Worm (Caenorhabditis elegans): ENCODE measurements around the gene ZK470.6.
A peak's percentile ranks its signal among the peaks of the same experiment; 100 is the strongest.

ZK470.6 gene

ce11 chrX:4193080-4193479, 15.8 kb upstream of the ZK470.6 start (continued):
- TF ChIP-seq gei-17 (GFP tag; optimal IDR thresholded peaks at IDR 0.05) (peak; percentile 23), mxl-1 (tag; optimal IDR thresholded peaks at IDR 0.05) (no peak), ztf-26 (tag; optimal IDR thresholded peaks at IDR 0.05) (peak; percentile 11), ztf-22 (GFP tag; optimal IDR thresholded peaks at IDR 0.05) (no peak), C06A6.2 (GFP tag; conservative IDR thresholded peaks at IDR 0.05) (no peak), Y56A3A.18 (GFP tag; IDR thresholded peaks at IDR 0.05) (peak; percentile 75; the same call in 1 of the 2 replicates), hmg-1.2 (GFP tag; IDR thresholded peaks at IDR 0.05) (no peak), dpl-1 (GFP tag; optimal IDR thresholded peaks at IDR 0.05) (no peak), zim-3 (tag; optimal IDR thresholded peaks at IDR 0.05) (peak; percentile 42), chd-7 (tag; optimal IDR thresholded peaks at IDR 0.05) (peak; percentile 15), F22D6.2 (tag; optimal IDR thresholded peaks at IDR 0.05) (no peak), Y79H2A.3 (GFP tag; conservative IDR thresholded peaks at IDR 0.05) (no peak), Y53F4B.3 (GFP tag; IDR thresholded peaks at IDR 0.05) (no peak), mcd-1 (GFP tag; IDR thresholded peaks at IDR 0.05) (no peak), aptf-3 (GFP tag; IDR thresholded peaks at IDR 0.05) (no peak), lin-54 (GFP tag; optimal IDR thresholded peaks at IDR 0.05) (no peak), tbp1 (GFP tag; optimal IDR thresholded peaks at IDR 0.05) (peak; percentile 18), dpff-1 (tag; optimal IDR thresholded peaks at IDR 0.05) (no peak), unc-62 (GFP tag; optimal IDR thresholded peaks at IDR 0.05) (no peak), atf-7 (tag; optimal IDR thresholded peaks at IDR 0.05) (peak; percentile 36), snpc-1.3 (tag; optimal IDR thresholded peaks at IDR 0.05; ENCODE audit: insufficient read depth) (no peak), ceh-91 (GFP tag; IDR thresholded peaks at IDR 0.05) (no peak), madf-3 (GFP tag; IDR thresholded peaks at IDR 0.05) (no peak), somi-1 (GFP tag; optimal IDR thresholded peaks at IDR 0.05) (no peak), nhr-27 (tag; optimal IDR thresholded peaks at IDR 0.05) (no peak), mes-4 (tag; optimal IDR thresholded peaks at IDR 0.05) (no peak), F57A8.1 (GFP tag; optimal IDR thresholded peaks at IDR 0.05) (no peak), ZK185.1 (tag; optimal IDR thresholded peaks at IDR 0.05; ENCODE audit: poor library complexity, severe bottlenecking) (peak; percentile 29), ekl-4 (GFP tag; IDR thresholded peaks at IDR 0.05) (peak; percentile 38; the same call in 1 of the 2 replicates), tbx-9 (tag; optimal IDR thresholded peaks at IDR 0.05; ENCODE audit: borderline replicate concordance) (no peak), ets-4 (GFP tag; optimal IDR thresholded peaks at IDR 0.05) (no peak), repo-1 (tag; optimal IDR thresholded peaks at IDR 0.05) (peak; percentile 90), F10E7.11 (tag; optimal IDR thresholded peaks at IDR 0.05) (no peak), egl-44 (GFP tag; IDR thresholded peaks at IDR 0.05) (no peak), K12H6.12 (tag; optimal IDR thresholded peaks at IDR 0.05) (no peak), lin-40 (tag; optimal IDR thresholded peaks at IDR 0.05) (peak; percentile 68), zfh-2 (GFP tag; conservative IDR thresholded peaks at IDR 0.05) (no peak), C17E4.6 (GFP tag; IDR thresholded peaks at IDR 0.05) (no peak), madf-6 (GFP tag; IDR thresholded peaks at IDR 0.05) (no peak), B0261.1 (tag; optimal IDR thresholded peaks at IDR 0.05) (no peak), bed-2 (GFP tag; IDR thresholded peaks at IDR 0.05) (no peak), egl-18 (GFP tag; IDR thresholded peaks at IDR 0.05) (no peak), F55B11.4 (tag; optimal IDR thresholded peaks at IDR 0.05; ENCODE audit: borderline replicate concordance, insufficient read depth) (no peak), egrh-3 (GFP tag; IDR thresholded peaks at IDR 0.05) (no peak), cebp-1 (GFP tag; IDR thresholded peaks at IDR 0.05) (no peak), cebp-1 (tag; optimal IDR thresholded peaks at IDR 0.05) (no peak), D2030.7 (GFP tag; IDR thresholded peaks at IDR 0.05) (no peak), Y67H2A.10 (GFP tag; conservative IDR thresholded peaks at IDR 0.05) (no peak), ccch-3 (GFP tag; optimal IDR thresholded peaks at IDR 0.05) (no peak), ztf-6 (GFP tag; IDR thresholded peaks at IDR 0.05) (no peak)

Measured in whole organism, young adult.